Fruit fly (Drosophila melanogaster): ENCODE results near the gene CG3528.
A peak's percentile ranks its signal among the peaks of the same experiment; 100 is the strongest.

Gene CG3528

DNA sequence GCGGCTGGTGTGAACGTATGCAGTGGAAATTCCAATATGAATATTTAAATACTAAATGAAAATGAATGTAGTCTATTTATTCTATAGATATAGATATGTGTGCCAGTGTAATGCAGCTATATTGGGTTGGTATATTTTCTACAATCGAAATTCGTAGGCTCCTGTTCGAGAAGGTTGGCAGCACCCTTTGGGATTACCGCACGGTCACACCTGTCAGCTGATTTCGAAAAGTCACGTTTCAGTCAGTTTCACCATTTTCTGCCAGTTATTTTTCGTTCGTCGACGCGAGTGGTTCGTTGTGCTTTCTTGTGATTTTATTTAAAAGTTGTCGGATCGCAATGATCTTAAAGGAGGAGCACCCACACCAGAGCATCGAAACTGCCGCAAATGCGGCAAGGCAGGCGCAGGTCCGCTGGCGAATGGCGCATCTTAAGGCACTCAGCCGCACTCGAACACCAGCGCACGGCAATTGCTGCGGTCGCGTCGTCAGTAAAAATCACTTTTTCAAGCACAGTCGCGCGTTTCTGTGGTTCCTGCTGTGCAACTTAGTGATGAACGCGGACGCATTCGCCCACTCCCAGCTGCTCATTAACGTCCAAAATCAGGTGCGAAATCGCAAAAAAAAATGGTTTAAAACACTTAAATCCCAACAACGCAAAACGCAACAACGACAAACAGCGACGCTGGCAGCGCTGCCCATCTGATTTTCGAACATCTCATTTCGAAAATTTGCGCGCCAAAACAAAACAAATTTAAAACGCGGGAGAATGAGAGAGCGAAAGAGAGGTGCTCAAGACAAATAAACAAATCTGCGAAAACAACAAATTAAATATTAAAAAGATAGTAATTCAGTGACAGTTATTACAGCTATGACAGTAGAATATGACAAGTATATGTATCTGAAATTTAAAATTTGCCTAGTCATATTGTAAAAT is 24.9 kb downstream of the CG3528 start, which contains the start of gene oaf (continued):
- TF ChIP-seq CG9817 (tag; optimal IDR thresholded peaks at IDR 0.05) (peak; percentile 58), CG17829 (tag; optimal IDR thresholded peaks at IDR 0.05) (peak; percentile 72), CG2875 (GFP tag; optimal IDR thresholded peaks at IDR 0.05) (no peak), Bgb (GFP tag; IDR thresholded peaks at IDR 0.05; ENCODE audit: partially characterized antibody) (peak; percentile 71; the same call in 1 of the 2 replicates), amos (GFP tag; IDR thresholded peaks at IDR 0.05; ENCODE audit: partially characterized antibody) (peak; percentile 52; the same call in 1 of the 2 replicates), Ets97D (GFP tag; optimal IDR thresholded peaks at IDR 0.05) (peak; percentile 74), CG3065 (GFP tag; optimal IDR thresholded peaks at IDR 0.05) (no peak), CG7372 (GFP tag; IDR thresholded peaks at IDR 0.05) (no peak), CG31224 (GFP tag; IDR thresholded peaks at IDR 0.05) (no peak), oc (tag; optimal IDR thresholded peaks at IDR 0.05) (peak; percentile 86), CG18599 (GFP tag; optimal IDR thresholded peaks at IDR 0.05) (peak; percentile 5), Myb (GFP tag; optimal IDR thresholded peaks at IDR 0.05) (peak; percentile 54), Bdp1 (GFP tag; optimal IDR thresholded peaks at IDR 0.05) (no peak), abd-A (tag; optimal IDR thresholded peaks at IDR 0.05) (peak; percentile 22), CHES-1-like (GFP tag; optimal IDR thresholded peaks at IDR 0.05) (peak; percentile 14), Med (GFP tag) (peak; percentile 92), Fer1 (GFP tag; optimal IDR thresholded peaks at IDR 0.05) (no peak), CG17912 (GFP tag; optimal IDR thresholded peaks at IDR 0.05) (no peak), Awh (GFP tag; IDR thresholded peaks at IDR 0.05) (0 out of 2 replicates have a peak, but pooled peaks have one; percentile 42), seq (GFP tag; IDR thresholded peaks at IDR 0.05) (no peak), NC2α (GFP tag; optimal IDR thresholded peaks at IDR 0.05) (no peak), CG12071 (GFP tag; optimal IDR thresholded peaks at IDR 0.05) (no peak), CG43689 (GFP tag; IDR thresholded peaks at IDR 0.05) (no peak), Scr (GFP tag; IDR thresholded peaks at IDR 0.05; ENCODE audit: partially characterized antibody) (peak; percentile 43), nmo (GFP tag; optimal IDR thresholded peaks at IDR 0.05) (peak; percentile 88), CG10209 (GFP tag; optimal IDR thresholded peaks at IDR 0.05) (peak; percentile 20), Lhr (GFP tag; optimal IDR thresholded peaks at IDR 0.05) (peak; percentile 85), yki (optimal IDR thresholded peaks at IDR 0.05) (no peak), CG17568 (GFP tag; optimal IDR thresholded peaks at IDR 0.05) (no peak), mam (GFP tag; optimal IDR thresholded peaks at IDR 0.05) (peak; percentile 52), Ptx1 (GFP tag; IDR thresholded peaks at IDR 0.05) (peak; percentile 59), inv (GFP tag; IDR thresholded peaks at IDR 0.05; ENCODE audit: partially characterized antibody) (peak; percentile 32; the same call in 1 of the 2 replicates), CG1602 (GFP tag; optimal IDR thresholded peaks at IDR 0.05) (peak; percentile 11), TFAM (GFP tag; optimal IDR thresholded peaks at IDR 0.05) (no peak), CG15601 (tag; optimal IDR thresholded peaks at IDR 0.05) (peak; percentile 73), CG6654 (GFP tag; optimal IDR thresholded peaks at IDR 0.05) (no peak), CG7271 (tag; optimal IDR thresholded peaks at IDR 0.05) (no peak), CG8924 (tag; optimal IDR thresholded peaks at IDR 0.05) (peak; percentile 51), D19B (GFP tag; optimal IDR thresholded peaks at IDR 0.05) (no peak), ftz-f1 (GFP tag; optimal IDR thresholded peaks at IDR 0.05) (no peak), pnt (GFP tag; optimal IDR thresholded peaks at IDR 0.05) (no peak), CG4360 (GFP tag; IDR thresholded peaks at IDR 0.05) (peak; percentile 28; the same call in 1 of the 2 replicates), Lim3 (GFP tag; IDR thresholded peaks at IDR 0.05) (no peak), CG11247 (GFP tag; IDR thresholded peaks at IDR 0.05) (peak; percentile 32; the same call in 1 of the 2 replicates), zen2 (GFP tag; IDR thresholded peaks at IDR 0.05; ENCODE audit: partially characterized antibody) (peak; percentile 30; the same call in 1 of the 3 replicates), Ets65A (GFP tag) (peak; percentile 97), sr (GFP tag; IDR thresholded peaks at IDR 0.05) (0 out of 3 replicates have a peak, but pooled peaks have one; percentile 28), danr (GFP tag; IDR thresholded peaks at IDR 0.05) (peak; percentile 24; the same call in 1 of the 2 replicates)

All from whole organism, embryonic.